Fruit fly (Drosophila melanogaster) whole organism, embryonic: Measurements from ENCODE around the gene Ugt316A1.

ENCODE experiments used
- Atf6 ChIP-seq: fragments of 200-800 bp; sonication (Bioruptor generic); IDR thresholded peaks from 2 replicates; pipeline ENCODE4 v1.3.6; 2022; ENCODE audit warnings: missing biosample characterization, missing genetic modification characterization
- B-H1 ChIP-seq: fragments of 200-800 bp; sonication (Bioruptor generic); IDR thresholded peaks from 3 replicates; pipeline ENCODE4 v1.3.6; 2022; ENCODE audit warnings: missing biosample characterization, missing genetic modification characterization
- B-H2 ChIP-seq: fragments of 200-800 bp; sonication (Bioruptor generic); optimal IDR thresholded peaks from 2 replicates; lab custom pipeline; 2018; ENCODE audit warnings: missing biosample characterization, mild to moderate bottlenecking, missing genetic modification characterization
- CG1024 ChIP-seq: fragments of 200-800 bp; sonication (Bioruptor generic); IDR thresholded peaks from 2 replicates; pipeline ENCODE4 v1.3.6; 2022; ENCODE audit warnings: missing biosample characterization, missing genetic modification characterization
- CG10274 ChIP-seq: fragments of 200-800 bp; sonication (Bioruptor generic); optimal IDR thresholded peaks from 3 replicates; lab custom pipeline; 2017; ENCODE audit warnings: missing biosample characterization, mild to moderate bottlenecking, missing genetic modification characterization
- CG10543 ChIP-seq: fragments of 200-800 bp; sonication (Bioruptor generic); optimal IDR thresholded peaks from 3 replicates; lab custom pipeline; 2017; ENCODE audit warnings: missing biosample characterization, mild to moderate bottlenecking, missing genetic modification characterization, moderate library complexity
- CG11456 ChIP-seq: fragments of 200-800 bp; sonication (Bioruptor generic); IDR thresholded peaks from 3 replicates; pipeline ENCODE4 v1.3.6; 2022; ENCODE audit warnings: missing biosample characterization, missing genetic modification characterization
- CG11560 ChIP-seq: fragments of 200-800 bp; sonication (Bioruptor generic); IDR thresholded peaks from 3 replicates; pipeline ENCODE4 v1.3.6; 2022; ENCODE audit warnings: missing biosample characterization, missing genetic modification characterization
- CG11696 ChIP-seq: fragments of 200-800 bp; sonication (Bioruptor generic); IDR thresholded peaks from 2 replicates; pipeline ENCODE4 v1.3.6; 2022; ENCODE audit warnings: missing biosample characterization, missing genetic modification characterization
- CG11723 ChIP-seq: fragments of 200-800 bp; sonication (Bioruptor generic); optimal IDR thresholded peaks from 2 replicates; lab custom pipeline; 2017; ENCODE audit warnings: missing biosample characterization, mild to moderate bottlenecking, missing genetic modification characterization
- CG12104 ChIP-seq: fragments of 200-800 bp; sonication (Bioruptor generic); optimal IDR thresholded peaks from 3 replicates; lab custom pipeline; 2016; ENCODE audit warnings: missing biosample characterization, missing genetic modification characterization
- CG2199 ChIP-seq: fragments of 200-800 bp; sonication (Bioruptor generic); IDR thresholded peaks from 3 replicates; pipeline ENCODE4 v1.3.6; 2022; ENCODE audit warnings: missing biosample characterization, missing genetic modification characterization
- CG31441 ChIP-seq: fragments of 200-800 bp; sonication (Bioruptor generic); IDR thresholded peaks from 2 replicates; pipeline ENCODE4 v1.3.6; 2022; ENCODE audit warnings: missing biosample characterization, missing genetic modification characterization
- CG3281 ChIP-seq: fragments of 200-800 bp; sonication (Bioruptor generic); optimal IDR thresholded peaks from 3 replicates; lab custom pipeline; 2017; ENCODE audit warnings: missing biosample characterization, mild to moderate bottlenecking, missing genetic modification characterization
- CG6689 ChIP-seq: fragments of 200-800 bp; sonication (Bioruptor generic); IDR thresholded peaks from 2 replicates; pipeline ENCODE4 v1.3.6; 2022; ENCODE audit warnings: missing biosample characterization, missing genetic modification characterization
- CG7745 ChIP-seq: fragments of 200-800 bp; sonication (Bioruptor generic); optimal IDR thresholded peaks from 2 replicates; lab custom pipeline; 2018; ENCODE audit warnings: missing biosample characterization, mild to moderate bottlenecking, missing genetic modification characterization, moderate library complexity
- CG7987 ChIP-seq: fragments of 200-800 bp; sonication (Bioruptor generic); optimal IDR thresholded peaks from 2 replicates; lab custom pipeline; 2018; ENCODE audit warnings: missing biosample characterization, mild to moderate bottlenecking, missing genetic modification characterization, moderate library complexity
- CG8089 ChIP-seq: fragments of 200-800 bp; sonication (Bioruptor generic); optimal IDR thresholded peaks from 3 replicates; lab custom pipeline; 2016; ENCODE audit warnings: missing biosample characterization, missing genetic modification characterization
- CG9817 ChIP-seq: fragments of 200-800 bp; sonication (Bioruptor generic); optimal IDR thresholded peaks from 2 replicates; lab custom pipeline; 2018; ENCODE audit warnings: missing biosample characterization, mild to moderate bottlenecking, missing genetic modification characterization, moderate library complexity
- CoRest ChIP-seq: fragments of 200-800 bp; sonication (Bioruptor generic); optimal IDR thresholded peaks from 3 replicates; lab custom pipeline; 2018; ENCODE audit warnings: missing biosample characterization, mild to moderate bottlenecking, missing genetic modification characterization, moderate library complexity
- D19A ChIP-seq: fragments of 200-800 bp; optimal IDR thresholded peaks from 3 replicates; lab custom pipeline; 2019; ENCODE audit warnings: missing biosample characterization, mild to moderate bottlenecking, missing genetic modification characterization, moderate library complexity
- Dip2 ChIP-seq: fragments of 200-800 bp; sonication (Bioruptor generic); IDR thresholded peaks from 2 replicates; pipeline ENCODE4 v1.3.6; 2022; ENCODE audit warnings: missing biosample characterization, missing genetic modification characterization
- Doc3 ChIP-seq: fragments of 200-800 bp; sonication (Bioruptor generic); IDR thresholded peaks from 3 replicates; pipeline ENCODE4 v1.3.6; 2022; ENCODE audit warnings: missing biosample characterization, missing genetic modification characterization; ENCODE audit not compliant: partially characterized antibody
- E2f1 ChIP-seq: fragments of 200-800 bp; sonication (Bioruptor generic); IDR thresholded peaks from 2 replicates; pipeline ENCODE4 v1.3.6; 2022; ENCODE audit warnings: missing biosample characterization, missing genetic modification characterization
- ERR ChIP-seq: fragments of 200-800 bp; sonication (Bioruptor generic); optimal IDR thresholded peaks from 2 replicates; lab custom pipeline; 2016; ENCODE audit warnings: missing biosample characterization, missing genetic modification characterization
- Eip74EF ChIP-seq, 2 experiments: fragments of 200-800 bp in 1 of 2; fragments of >200 bp in 1 of 2; sonication (Bioruptor generic) in 1 of 2; optimal IDR thresholded peaks; 2 replicates each; lab custom pipeline; 2017 to 2019; ENCODE audit warnings: missing biosample characterization in 2 of 2, missing genetic modification characterization in 2 of 2, mild to moderate bottlenecking in 1 of 2, moderate library complexity in 1 of 2
- Elba2 ChIP-seq: fragments of 200-800 bp; sonication (Bioruptor generic); optimal IDR thresholded peaks from 3 replicates; lab custom pipeline; 2016; ENCODE audit warnings: missing biosample characterization, missing genetic modification characterization
- Nf-YA ChIP-seq: fragments of 200-800 bp; sonication (Bioruptor generic); IDR thresholded peaks from 2 replicates; pipeline ENCODE4 v1.3.6; 2022; ENCODE audit warnings: missing biosample characterization, missing genetic modification characterization
- Oaz ChIP-seq: fragments of 200-800 bp; sonication (Bioruptor generic); IDR thresholded peaks from 2 replicates; pipeline ENCODE4 v1.3.6; 2022; ENCODE audit warnings: missing biosample characterization, missing genetic modification characterization
- Opbp ChIP-seq: fragments of 200-800 bp; sonication (Bioruptor generic); IDR thresholded peaks from 3 replicates; pipeline ENCODE4 v1.3.6; 2022; ENCODE audit warnings: missing biosample characterization, missing genetic modification characterization; ENCODE audit not compliant: partially characterized antibody
- Usf ChIP-seq: fragments of 200-800 bp; sonication (Bioruptor generic); optimal IDR thresholded peaks from 2 replicates; lab custom pipeline; 2017; ENCODE audit warnings: missing genotype, missing biosample characterization, missing genetic modification characterization
- ara ChIP-seq: fragments of 200-800 bp; sonication (Bioruptor generic); IDR thresholded peaks from 2 replicates; pipeline ENCODE4 v1.3.6; 2022; ENCODE audit warnings: missing biosample characterization, missing genetic modification characterization
- bab2 ChIP-seq: fragments of 200-800 bp; sonication (Bioruptor generic); optimal IDR thresholded peaks from 2 replicates; lab custom pipeline; 2016; ENCODE audit warnings: missing biosample characterization, missing genetic modification characterization
- cas ChIP-seq: fragments of 200-800 bp; sonication (Bioruptor generic); IDR thresholded peaks from 2 replicates; pipeline ENCODE4 v1.3.6; 2022; ENCODE audit warnings: missing biosample characterization, missing genetic modification characterization
- cato ChIP-seq: fragments of 200-800 bp; sonication (Bioruptor generic); optimal IDR thresholded peaks from 2 replicates; lab custom pipeline; 2016; ENCODE audit warnings: missing biosample characterization, missing genetic modification characterization, borderline replicate concordance
- caup ChIP-seq: fragments of 200-800 bp; sonication (Bioruptor generic); optimal IDR thresholded peaks from 3 replicates; lab custom pipeline; 2017; ENCODE audit warnings: missing biosample characterization, mild to moderate bottlenecking, missing genetic modification characterization, moderate library complexity; ENCODE audit not compliant: severe bottlenecking
- chinmo ChIP-seq: fragments of 200-800 bp; sonication (Bioruptor generic); IDR thresholded peaks from 4 replicates; pipeline ENCODE4 v1.3.6; 2022; ENCODE audit warnings: missing biosample characterization, missing genetic modification characterization; ENCODE audit not compliant: partially characterized antibody
- fd96Cb ChIP-seq: fragments of 200-800 bp; sonication (Bioruptor generic); optimal IDR thresholded peaks from 2 replicates; lab custom pipeline; 2018; ENCODE audit warnings: missing biosample characterization, mild to moderate bottlenecking, missing genetic modification characterization, moderate library complexity
- fru ChIP-seq: fragments of >200 bp; optimal IDR thresholded peaks from 2 replicates; lab custom pipeline; 2017
- gce ChIP-seq: fragments of 200-800 bp; sonication (Bioruptor generic); IDR thresholded peaks from 3 replicates; pipeline ENCODE4 v1.3.6; 2022; ENCODE audit warnings: missing biosample characterization, missing genetic modification characterization
- gsb-n ChIP-seq: fragments of 200-800 bp; sonication (Bioruptor generic); optimal IDR thresholded peaks from 3 replicates; lab custom pipeline; 2018; ENCODE audit warnings: missing biosample characterization, mild to moderate bottlenecking, missing genetic modification characterization
- jumu ChIP-seq: fragments of 200-800 bp; sonication (Bioruptor generic); optimal IDR thresholded peaks from 3 replicates; lab custom pipeline; 2016; ENCODE audit warnings: missing biosample characterization, missing genetic modification characterization
- lola ChIP-seq, 3 experiments: fragments of >200 bp in 2 of 3; fragments of 200-800 bp in 1 of 3; sonication (Bioruptor generic) in 1 of 3; optimal IDR thresholded peaks; 2 replicates each; lab custom pipeline; 2017 to 2019; ENCODE audit warnings: missing biosample characterization in 3 of 3, missing genetic modification characterization in 3 of 3, mild to moderate bottlenecking in 1 of 3, moderate library complexity in 1 of 3
- maf-S ChIP-seq: fragments of 200-800 bp; sonication (Bioruptor generic); optimal IDR thresholded peaks from 2 replicates; lab custom pipeline; 2016; ENCODE audit warnings: missing biosample characterization, missing genetic modification characterization
- toy ChIP-seq: fragments of 200-800 bp; sonication (Bioruptor generic); IDR thresholded peaks from 2 replicates; pipeline ENCODE4 v1.3.6; 2022; ENCODE audit warnings: missing biosample characterization, missing genetic modification characterization
- trem ChIP-seq: fragments of 200-800 bp; optimal IDR thresholded peaks from 3 replicates; lab custom pipeline; 2019; ENCODE audit warnings: missing biosample characterization, mild to moderate bottlenecking, missing genetic modification characterization, moderate library complexity
- trh ChIP-seq: fragments of 200-800 bp; sonication (Bioruptor generic); optimal IDR thresholded peaks from 2 replicates; lab custom pipeline; 2016; ENCODE audit warnings: missing biosample characterization, missing genetic modification characterization
- ttk ChIP-seq: fragments of 200-800 bp; sonication (Bioruptor generic); IDR thresholded peaks from 2 replicates; pipeline ENCODE4 v2.1.2; 2022; ENCODE audit warnings: missing biosample characterization, missing genetic modification characterization
- twi ChIP-seq: fragments of 200-800 bp; optimal IDR thresholded peaks from 2 replicates; lab custom pipeline; 2019; ENCODE audit warnings: missing biosample characterization, mild to moderate bottlenecking, missing genetic modification characterization, moderate library complexity
- usp ChIP-seq: fragments of >200 bp; optimal IDR thresholded peaks from 2 replicates; lab custom pipeline; 2017; ENCODE audit warnings: missing biosample characterization, missing genetic modification characterization
- wdn ChIP-seq: fragments of 200-800 bp; sonication (Bioruptor generic); IDR thresholded peaks from 2 replicates; pipeline ENCODE4 v1.3.6; 2022; ENCODE audit warnings: missing biosample characterization, missing genetic modification characterization

The Ugt316A1 gene

DNA sequence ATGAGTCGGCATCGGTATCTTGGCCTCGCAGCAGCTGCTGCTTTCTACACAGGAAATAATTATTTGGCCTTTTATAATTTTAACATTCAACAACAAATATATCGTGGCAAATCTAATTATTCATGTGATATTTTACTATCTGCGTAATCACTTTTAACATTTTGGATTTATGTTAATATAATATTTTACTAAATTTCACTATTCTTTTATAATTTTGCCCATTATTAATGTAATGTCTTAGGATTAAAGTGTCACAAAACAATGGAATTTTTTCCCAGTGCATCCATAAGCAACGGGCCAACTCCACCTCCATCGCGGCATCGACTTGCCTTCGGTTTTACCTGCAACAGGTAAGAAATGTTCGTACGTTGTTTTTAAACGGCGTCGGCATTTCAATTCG lies 20.1 kb downstream of the Ugt316A1 start (continued):
- TF ChIP-seq trh: peak; percentile 59
- TF ChIP-seq wdn (GFP tag; lab: Robert Waterston, UW): no peak
- peak; percentile 62 for TF ChIP-seq CG3281 (GFP tag; lab: Kevin White, UChicago)
- peak; percentile 36 for TF ChIP-seq CG10274 (GFP tag; lab: Kevin White, UChicago)
- no peak for TF ChIP-seq CG8089 (GFP tag; lab: Kevin White, UChicago)
- peak; percentile 93 for TF ChIP-seq CoRest
- TF ChIP-seq ERR (GFP tag; lab: Kevin White, UChicago): no peak
- no peak for TF ChIP-seq CG11696 (GFP tag; lab: Robert Waterston, UW)
- TF ChIP-seq ara (GFP tag; lab: Robert Waterston, UW): peak; percentile 87
- no peak for TF ChIP-seq bab2 (GFP tag; lab: Kevin White, UChicago)
- TF ChIP-seq Elba2 (GFP tag; lab: Kevin White, UChicago): peak; percentile 36
- TF ChIP-seq Dip2 (GFP tag; lab: Robert Waterston, UW): no peak
- peak; percentile 58 for TF ChIP-seq E2f1
- peak; percentile 96 for TF ChIP-seq CG31441 (GFP tag; lab: Robert Waterston, UW)
- TF ChIP-seq caup (GFP tag; lab: Kevin White, UChicago): peak; percentile 60
- peak; percentile 70 for TF ChIP-seq Usf (GFP tag; lab: Kevin White, UChicago)
- TF ChIP-seq gce (GFP tag; lab: Robert Waterston, UW): 0 out of 3 replicates have a peak, but pooled peaks have one; percentile 56
- TF ChIP-seq CG2199 (GFP tag; lab: Robert Waterston, UW): no peak
- TF ChIP-seq CG11560 (tag; lab: Robert Waterston, UW): no peak
- peak; percentile 29; the same call in 2 of the 3 replicates for TF ChIP-seq B-H1 (GFP tag; lab: Robert Waterston, UW)
- TF ChIP-seq gsb-n (tag; lab: Kevin White, UChicago): peak; percentile 94
- peak; percentile 63 for TF ChIP-seq cato (GFP tag; lab: Kevin White, UChicago)
- peak; percentile 94 for TF ChIP-seq trem (tag; lab: Kevin White, UChicago)
- peak; percentile 84 for TF ChIP-seq CG6689 (GFP tag; lab: Robert Waterston, UW)
- TF ChIP-seq Atf6: no peak; the same call in 1 of the 2 replicates
- no peak for TF ChIP-seq cas
- peak; percentile 61; the same call in 1 of the 2 replicates for TF ChIP-seq ttk
- TF ChIP-seq Nf-YA (GFP tag; lab: Robert Waterston, UW): 0 out of 2 replicates have a peak, but pooled peaks have one; percentile 34
- peak in 1 of 3 experiments; percentile 97 for TF ChIP-seq lola (GFP tag; optimal IDR thresholded peaks at IDR 0.05; lab: Kevin White, UChicago)
- peak; percentile 32 for TF ChIP-seq CG9817
- no peak for TF ChIP-seq CG7987
- TF ChIP-seq usp (GFP tag; lab: Kevin White, UChicago): no peak
- TF ChIP-seq fru (lab: Kevin White, UChicago): no peak
- no peak for TF ChIP-seq toy
- no peak for TF ChIP-seq B-H2 (GFP tag; lab: Kevin White, UChicago)
- TF ChIP-seq CG10543: peak; percentile 15
- TF ChIP-seq maf-S: no peak
- TF ChIP-seq jumu (GFP tag; lab: Kevin White, UChicago): peak; percentile 7
- no peak for TF ChIP-seq Doc3 (GFP tag; lab: Robert Waterston, UW)
- TF ChIP-seq D19A (tag; lab: Kevin White, UChicago): peak; percentile 90
- peak; percentile 92 for TF ChIP-seq fd96Cb (tag; lab: Kevin White, UChicago)
- peak; percentile 62 for TF ChIP-seq CG7745
- TF ChIP-seq CG11723 (GFP tag; lab: Kevin White, UChicago): peak; percentile 62
- no peak for TF ChIP-seq CG11456
- TF ChIP-seq twi: peak; percentile 81
- peak in 1 of 2 experiments; percentile 86 for TF ChIP-seq Eip74EF (GFP tag; optimal IDR thresholded peaks at IDR 0.05; lab: Kevin White, UChicago)
- TF ChIP-seq Oaz: 0 out of 2 replicates have a peak, but pooled peaks have one; percentile 15
- TF ChIP-seq chinmo (GFP tag; lab: Robert Waterston, UW): no peak
- peak; percentile 53 for TF ChIP-seq CG12104 (GFP tag; lab: Kevin White, UChicago)
- TF ChIP-seq CG1024: peak; percentile 57; the same call in 1 of the 2 replicates
- TF ChIP-seq Opbp: no peak
